Fruit fly (Drosophila melanogaster) whole organism, pupa: ENCODE results near the gene CG18063.

Experiments
- Pif1B ChIP-seq: fragments of 200-800 bp; sonication (Bioruptor generic); optimal IDR thresholded peaks from 3 replicates; lab custom pipeline; 2016; ENCODE audit warnings: missing biosample characterization, missing genetic modification characterization
- gl ChIP-seq: fragments of 200-800 bp; sonication (Bioruptor generic); optimal IDR thresholded peaks from 2 replicates; lab custom pipeline; 2018; ENCODE audit warnings: missing biosample characterization, mild to moderate bottlenecking, missing genetic modification characterization

DNA sequence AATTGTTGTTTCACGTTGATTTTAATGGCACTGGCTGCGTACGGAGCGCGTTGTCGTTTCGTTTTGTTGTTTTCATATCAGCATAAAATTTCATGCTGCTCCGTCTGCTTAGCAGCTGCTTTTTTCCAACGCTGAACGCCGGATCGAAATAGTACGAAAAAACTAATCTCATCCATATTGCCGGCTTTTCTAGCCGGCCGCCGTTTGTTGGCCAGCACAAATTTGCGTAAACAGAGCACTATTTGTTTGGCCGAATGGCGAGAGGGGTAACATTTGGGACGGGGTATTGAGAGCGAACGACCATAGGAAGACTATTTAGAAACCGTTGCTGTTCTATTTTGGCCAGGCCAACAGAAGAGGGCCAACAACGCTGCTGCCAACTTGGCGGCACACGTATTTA is 47.8 kb upstream of the CG18063 start:
- TF ChIP-seq gl (tag; lab: Kevin White, UChicago) (no peak), Pif1B (GFP tag; lab: Kevin White, UChicago) (no peak)
